Fruit fly (Drosophila melanogaster) whole organism, pupa: ENCODE results near the gene bi.
A peak's percentile ranks its signal among the peaks of the same experiment; 100 is the strongest.

Source experiments
- CG12605 ChIP-seq: fragments of 200-800 bp; sonication (Bioruptor generic); IDR thresholded peaks from 2 replicates; pipeline ENCODE4 v1.3.6; 2022; ENCODE audit warnings: missing biosample characterization, missing genetic modification characterization
- CG13204 ChIP-seq: fragments of 200-800 bp; sonication (Bioruptor generic); optimal IDR thresholded peaks from 2 replicates; lab custom pipeline; 2018; ENCODE audit warnings: missing biosample characterization, mild to moderate bottlenecking, missing genetic modification characterization, moderate library complexity
- CG14655 ChIP-seq: fragments of 200-800 bp; sonication (Bioruptor generic); optimal IDR thresholded peaks from 3 replicates; lab custom pipeline; 2017; ENCODE audit warnings: mild to moderate bottlenecking, missing biosample characterization, missing genetic modification reagents, missing genetic modification characterization
- CG15710 ChIP-seq: fragments of 200-800 bp; sonication (Bioruptor generic); optimal IDR thresholded peaks from 2 replicates; lab custom pipeline; 2018; ENCODE audit warnings: missing biosample characterization, mild to moderate bottlenecking, missing genetic modification characterization, moderate library complexity
- CG17806 ChIP-seq: fragments of 200-800 bp; sonication (Bioruptor generic); optimal IDR thresholded peaks from 2 replicates; lab custom pipeline; 2018; ENCODE audit warnings: missing biosample characterization, mild to moderate bottlenecking, missing genetic modification characterization, moderate library complexity
- CG32121 ChIP-seq: fragments of 200-800 bp; sonication (Bioruptor generic); IDR thresholded peaks from 2 replicates; pipeline ENCODE4 v1.3.6; 2022; ENCODE audit warnings: missing biosample characterization, missing genetic modification characterization
- CG4496 ChIP-seq: fragments of 200-800 bp; sonication (Bioruptor generic); IDR thresholded peaks from 3 replicates; pipeline ENCODE4 v1.3.6; 2022; ENCODE audit warnings: missing biosample characterization, missing genetic modification characterization
- Snoo ChIP-seq: fragments of 200-800 bp; sonication (Bioruptor generic); optimal IDR thresholded peaks from 3 replicates; lab custom pipeline; 2017; ENCODE audit warnings: missing biosample characterization, mild to moderate bottlenecking, missing genetic modification characterization, inconsistent platforms

DNA sequence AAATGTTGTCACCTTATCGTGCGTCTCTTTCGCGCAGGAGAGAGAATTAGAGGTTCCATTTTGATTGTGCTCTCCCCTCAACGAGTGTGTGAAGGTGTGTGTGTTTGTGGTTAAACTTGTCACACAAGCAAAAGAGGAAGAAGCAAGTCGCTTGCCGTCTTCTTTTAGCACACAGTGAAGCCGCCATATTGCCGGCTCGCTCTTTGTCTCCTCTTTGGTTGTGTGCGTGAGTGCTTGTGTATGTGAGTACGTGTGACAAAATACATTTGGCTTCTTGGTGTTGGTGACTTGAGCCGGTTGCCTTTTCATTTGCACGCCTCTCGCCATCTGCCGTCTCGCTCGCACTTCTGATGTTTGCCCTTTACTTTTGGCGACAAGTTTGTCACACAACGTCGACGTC, 12.4 kb downstream of the bi start:
- TF ChIP-seq CG4496 (GFP tag; lab: Robert Waterston, UW) (peak; percentile 43; the same call in 1 of the 3 replicates), CG15710 (tag; lab: Kevin White, UChicago) (peak; percentile 4), Snoo (tag; lab: Kevin White, UChicago) (no peak), CG17806 (tag; lab: Kevin White, UChicago) (no peak), CG14655 (GFP tag; lab: Kevin White, UChicago) (no peak), CG32121 (GFP tag; lab: Robert Waterston, UW) (peak; percentile 44; the same call in 1 of the 2 replicates), CG13204 (GFP tag; lab: Kevin White, UChicago) (no peak), CG12605 (GFP tag; lab: Robert Waterston, UW) (no peak)
